In genomic region chr3L:18405569-18406358, dm6 we compare ENCODE assay signal across 2 fruit fly cellular contexts.
TF ChIP-seq lines count a peak whose summit lies in the region.

No protein-coding gene starts in this region.

TF ChIP-seq in whole organism, embryonic, 481 proteins besides CTCF, POLR2A, EP300 and RAD21 (continued from another document):
- TF ChIP-seq CG3065 (GFP tag; optimal IDR thresholded peaks at IDR 0.05; lab: Kevin White, UChicago) (peak; percentile 72), grau (tag; optimal IDR thresholded peaks at IDR 0.05; lab: Kevin White, UChicago) (peak; percentile 16), CG33213 (GFP tag; optimal IDR thresholded peaks at IDR 0.05; lab: Kevin White, UChicago) (no peak), CG17359 (tag; optimal IDR thresholded peaks at IDR 0.05; lab: Kevin White, UChicago) (no peak), dimm (GFP tag; IDR thresholded peaks at IDR 0.05; lab: Robert Waterston, UW) (no peak), Xrp1 (GFP tag; IDR thresholded peaks at IDR 0.05; lab: Robert Waterston, UW) (peak; percentile 64; the same call in 1 of the 2 replicates), BtbVII (GFP tag; optimal IDR thresholded peaks at IDR 0.05; lab: Kevin White, UChicago) (no peak), chif (GFP tag; optimal IDR thresholded peaks at IDR 0.05; lab: Kevin White, UChicago) (peak in 1 of 2 experiments; percentile 26), Xbp1 (GFP tag; optimal IDR thresholded peaks at IDR 0.05; lab: Kevin White, UChicago) (peak; percentile 0), CG2712 (tag; optimal IDR thresholded peaks at IDR 0.05; lab: Kevin White, UChicago) (peak; percentile 37), CG18262 (tag; optimal IDR thresholded peaks at IDR 0.05; lab: Kevin White, UChicago) (peak; percentile 32), sens (GFP tag; lab: Kevin White, UChicago) (peak; percentile 70), cg (GFP tag; optimal IDR thresholded peaks at IDR 0.05; lab: Kevin White, UChicago) (no peak), cad (GFP tag; optimal IDR thresholded peaks at IDR 0.05; lab: Kevin White, UChicago) (no peak), dmrt11E (tag; optimal IDR thresholded peaks at IDR 0.05; lab: Kevin White, UChicago) (peak; percentile 71), hbn (GFP tag; IDR thresholded peaks at IDR 0.05; lab: Robert Waterston, UW; ENCODE audit: partially characterized antibody) (no peak), CG7928 (GFP tag; optimal IDR thresholded peaks at IDR 0.05; lab: Kevin White, UChicago) (no peak), kah (GFP tag; optimal IDR thresholded peaks at IDR 0.05; lab: Kevin White, UChicago) (no peak), CG10979 (tag; optimal IDR thresholded peaks at IDR 0.05; lab: Kevin White, UChicago) (peak; percentile 38), Drgx (GFP tag; IDR thresholded peaks at IDR 0.05; lab: Robert Waterston, UW) (no peak), CG3163 (GFP tag; optimal IDR thresholded peaks at IDR 0.05; lab: Kevin White, UChicago) (no peak), CG1233 (GFP tag; optimal IDR thresholded peaks at IDR 0.05; lab: Kevin White, UChicago) (no peak), Adf1 (GFP tag; IDR thresholded peaks at IDR 0.05; lab: Robert Waterston, UW) (no peak), CG16815 (GFP tag; optimal IDR thresholded peaks at IDR 0.05; lab: Kevin White, UChicago) (peak; percentile 19), Usf (GFP tag; optimal IDR thresholded peaks at IDR 0.05; lab: Kevin White, UChicago) (no peak), CG15479 (GFP tag; optimal IDR thresholded peaks at IDR 0.05; lab: Kevin White, UChicago) (peak; percentile 24), Fer1 (GFP tag; optimal IDR thresholded peaks at IDR 0.05; lab: Kevin White, UChicago) (no peak), Atf3 (GFP tag; optimal IDR thresholded peaks at IDR 0.05; lab: Kevin White, UChicago) (no peak), CG10321 (GFP tag; IDR thresholded peaks at IDR 0.05; lab: Robert Waterston, UW) (0 out of 2 replicates have a peak, but pooled peaks have one; percentile 10), row (GFP tag; IDR thresholded peaks at IDR 0.05; lab: Robert Waterston, UW) (peak; percentile 45; the same call in 2 of the 3 replicates), CG7839 (tag; optimal IDR thresholded peaks at IDR 0.05; lab: Kevin White, UChicago) (peak; percentile 20), CG9727 (GFP tag; optimal IDR thresholded peaks at IDR 0.05; lab: Kevin White, UChicago) (peak; percentile 33), CG15696 (tag; optimal IDR thresholded peaks at IDR 0.05; lab: Kevin White, UChicago) (peak; percentile 46), Rx (GFP tag; IDR thresholded peaks at IDR 0.05; lab: Robert Waterston, UW) (no peak), CG31441 (GFP tag; IDR thresholded peaks at IDR 0.05; lab: Robert Waterston, UW) (no peak), B-H2 (GFP tag; optimal IDR thresholded peaks at IDR 0.05; lab: Kevin White, UChicago) (no peak), CG1024 (GFP tag; IDR thresholded peaks at IDR 0.05; lab: Robert Waterston, UW) (no peak), D (optimal IDR thresholded peaks at IDR 0.05; lab: Kevin White, UChicago) (no peak), D (GFP tag; optimal IDR thresholded peaks at IDR 0.05; lab: Kevin White, UChicago) (peak; percentile 2), gem (tag; optimal IDR thresholded peaks at IDR 0.05; lab: Kevin White, UChicago) (peak; percentile 45), ERR (GFP tag; optimal IDR thresholded peaks at IDR 0.05; lab: Kevin White, UChicago) (no peak), CG14710 (tag; optimal IDR thresholded peaks at IDR 0.05; lab: Kevin White, UChicago) (peak; percentile 22), CG17186 (GFP tag; optimal IDR thresholded peaks at IDR 0.05; lab: Kevin White, UChicago) (no peak), CG16813 (GFP tag; IDR thresholded peaks at IDR 0.05; lab: Robert Waterston, UW; ENCODE audit: partially characterized antibody) (no peak), repo (GFP tag; optimal IDR thresholded peaks at IDR 0.05; lab: Kevin White, UChicago) (no peak), nerfin-2 (GFP tag; IDR thresholded peaks at IDR 0.05; lab: Robert Waterston, UW; ENCODE audit: partially characterized antibody) (no peak), CG33557 (GFP tag; optimal IDR thresholded peaks at IDR 0.05; lab: Kevin White, UChicago) (peak; percentile 7), phol (tag; optimal IDR thresholded peaks at IDR 0.05; lab: Kevin White, UChicago) (peak; percentile 4), twi (tag; optimal IDR thresholded peaks at IDR 0.05; lab: Kevin White, UChicago) (no peak), pzg (GFP tag; optimal IDR thresholded peaks at IDR 0.05; lab: Kevin White, UChicago) (no peak), wdn (GFP tag; IDR thresholded peaks at IDR 0.05; lab: Robert Waterston, UW) (no peak), CG11696 (GFP tag; IDR thresholded peaks at IDR 0.05; lab: Robert Waterston, UW) (no peak), CG42726 (GFP tag; IDR thresholded peaks at IDR 0.05; lab: Robert Waterston, UW; ENCODE audit: partially characterized antibody) (no peak), CG3726 (GFP tag; IDR thresholded peaks at IDR 0.05; lab: Robert Waterston, UW) (no peak), zfh1 (GFP tag; IDR thresholded peaks at IDR 0.05; lab: Robert Waterston, UW) (0 out of 3 replicates have a peak, but pooled peaks have one; percentile 8), CG1792 (GFP tag; optimal IDR thresholded peaks at IDR 0.05; lab: Kevin White, UChicago) (no peak), Meics (GFP tag; optimal IDR thresholded peaks at IDR 0.05; lab: Kevin White, UChicago) (no peak), CG8924 (tag; optimal IDR thresholded peaks at IDR 0.05; lab: Kevin White, UChicago) (no peak), corto (GFP tag; optimal IDR thresholded peaks at IDR 0.05; lab: Kevin White, UChicago) (no peak), bsh (GFP tag; optimal IDR thresholded peaks at IDR 0.05; lab: Kevin White, UChicago) (peak in 1 of 2 experiments; percentile 37), CG1647 (GFP tag; optimal IDR thresholded peaks at IDR 0.05; lab: Kevin White, UChicago) (no peak), CHES-1-like (GFP tag; optimal IDR thresholded peaks at IDR 0.05; lab: Kevin White, UChicago) (no peak)

TF ChIP-seq in whole organism, prepupa, 60 proteins besides CTCF, POLR2A, EP300 and RAD21 (continued from another document):
- peak; percentile 34 for TF ChIP-seq cyc (GFP tag; optimal IDR thresholded peaks at IDR 0.05; lab: Kevin White, UChicago)
- TF ChIP-seq CG11902 (GFP tag; optimal IDR thresholded peaks at IDR 0.05; lab: Kevin White, UChicago), result peak; percentile 35
- TF ChIP-seq Blimp-1 (GFP tag; optimal IDR thresholded peaks at IDR 0.05; lab: Kevin White, UChicago), result no peak
- no peak for TF ChIP-seq Lpt (GFP tag; optimal IDR thresholded peaks at IDR 0.05; lab: Kevin White, UChicago)
- TF ChIP-seq dsx (GFP tag; optimal IDR thresholded peaks at IDR 0.05; lab: Kevin White, UChicago; ENCODE audit: poor library complexity, severe bottlenecking), result peak; percentile 27
- TF ChIP-seq ss (GFP tag; optimal IDR thresholded peaks at IDR 0.05; lab: Kevin White, UChicago), result peak; percentile 21 to 61
- TF ChIP-seq CG6808 (GFP tag; optimal IDR thresholded peaks at IDR 0.05; lab: Kevin White, UChicago), result peak; percentile 33
- peak; percentile 24 for TF ChIP-seq vri (GFP tag; optimal IDR thresholded peaks at IDR 0.05; lab: Kevin White, UChicago)
- peak; percentile 22 for TF ChIP-seq CG3919 (GFP tag; optimal IDR thresholded peaks at IDR 0.05; lab: Kevin White, UChicago)
- peak; percentile 43 for TF ChIP-seq CG6792 (GFP tag; optimal IDR thresholded peaks at IDR 0.05; lab: Kevin White, UChicago)
- TF ChIP-seq achi (GFP tag; optimal IDR thresholded peaks at IDR 0.05; lab: Kevin White, UChicago), result peak; percentile 45
- peak; percentile 54 for TF ChIP-seq Met (GFP tag; optimal IDR thresholded peaks at IDR 0.05; lab: Kevin White, UChicago)
- TF ChIP-seq CG16779 (tag; optimal IDR thresholded peaks at IDR 0.05; lab: Kevin White, UChicago), result no peak
- TF ChIP-seq lz (GFP tag; optimal IDR thresholded peaks at IDR 0.05; lab: Kevin White, UChicago), result peak; percentile 33
- TF ChIP-seq svp (GFP tag; lab: Kevin White, UChicago), result peak; percentile 80
- peak; percentile 38 for TF ChIP-seq CG3032 (tag; optimal IDR thresholded peaks at IDR 0.05; lab: Kevin White, UChicago)
- TF ChIP-seq CG4318 (GFP tag; optimal IDR thresholded peaks at IDR 0.05; lab: Kevin White, UChicago), result no peak
- peak; percentile 71 for TF ChIP-seq CG31627 (GFP tag; optimal IDR thresholded peaks at IDR 0.05; lab: Kevin White, UChicago)
- peak; percentile 34 for TF ChIP-seq CG32006 (GFP tag; optimal IDR thresholded peaks at IDR 0.05; lab: Kevin White, UChicago)
- no peak for TF ChIP-seq CG11294 (GFP tag; IDR thresholded peaks at IDR 0.05; lab: Robert Waterston, UW)
- TF ChIP-seq Sox102F (GFP tag; optimal IDR thresholded peaks at IDR 0.05; lab: Kevin White, UChicago), result peak; percentile 41
- peak; percentile 60 for TF ChIP-seq fd59A (GFP tag; optimal IDR thresholded peaks at IDR 0.05; lab: Kevin White, UChicago)
- no peak for TF ChIP-seq dac (GFP tag; optimal IDR thresholded peaks at IDR 0.05; lab: Kevin White, UChicago)
- TF ChIP-seq salr (GFP tag; optimal IDR thresholded peaks at IDR 0.05; lab: Kevin White, UChicago), result peak in 1 of 2 experiments; percentile 8
- TF ChIP-seq pdm3 (GFP tag; optimal IDR thresholded peaks at IDR 0.05; lab: Kevin White, UChicago), result peak; percentile 52
- peak; percentile 30 for TF ChIP-seq CG10669 (GFP tag; optimal IDR thresholded peaks at IDR 0.05; lab: Kevin White, UChicago)
- no peak for TF ChIP-seq Eip75B (GFP tag; optimal IDR thresholded peaks at IDR 0.05; lab: Kevin White, UChicago)
- TF ChIP-seq CG10631 (GFP tag; optimal IDR thresholded peaks at IDR 0.05; lab: Kevin White, UChicago), result peak; percentile 32
- no peak for TF ChIP-seq fd85E (GFP tag; optimal IDR thresholded peaks at IDR 0.05; lab: Kevin White, UChicago)
- peak; percentile 58 for TF ChIP-seq esn (GFP tag; optimal IDR thresholded peaks at IDR 0.05; lab: Kevin White, UChicago)
- TF ChIP-seq Ets96B (tag; optimal IDR thresholded peaks at IDR 0.05; lab: Kevin White, UChicago), result peak; percentile 54
- TF ChIP-seq CG9139 (GFP tag; optimal IDR thresholded peaks at IDR 0.05; lab: Kevin White, UChicago), result no peak
- no peak for TF ChIP-seq fkh (GFP tag; optimal IDR thresholded peaks at IDR 0.05; lab: Kevin White, UChicago)
- TF ChIP-seq Hr4 (GFP tag; optimal IDR thresholded peaks at IDR 0.05; lab: Kevin White, UChicago), result no peak
- peak; percentile 57 for TF ChIP-seq OdsH (GFP tag; optimal IDR thresholded peaks at IDR 0.05; lab: Kevin White, UChicago)
- peak; percentile 58 for TF ChIP-seq Smox (GFP tag; optimal IDR thresholded peaks at IDR 0.05; lab: Kevin White, UChicago)
